Worm (Caenorhabditis elegans) whole organism, L3 larva: Measurements from ENCODE around the gene T01H3.5.
A peak's percentile ranks its signal among the peaks of the same experiment; 100 is the strongest.

Experiments
- R02D3.7 ChIP-seq: fragments of 150-350 bp; optimal IDR thresholded peaks from 2 replicates; lab custom pipeline; 2014; ENCODE audit warnings: missing biosample characterization, missing genetic modification characterization
- ama-1 ChIP-seq: fragments of 150-350 bp; optimal IDR thresholded peaks from 2 replicates; lab custom pipeline; 2018
- ceh-16 ChIP-seq: sonication (generic microtip); optimal IDR thresholded peaks from 2 replicates; lab custom pipeline; 2017; ENCODE audit warnings: missing biosample characterization, missing genetic modification characterization
- ceh-82 ChIP-seq: fragments of 150-350 bp; optimal IDR thresholded peaks from 2 replicates; lab custom pipeline; 2014; ENCODE audit warnings: missing biosample characterization, missing genetic modification characterization
- daf-12 ChIP-seq: fragments of 150-350 bp; optimal IDR thresholded peaks from 2 replicates; lab custom pipeline; 2014; ENCODE audit warnings: missing biosample characterization, missing genetic modification reagents, missing genetic modification characterization
- egl-27 ChIP-seq: sonication (generic microtip); optimal IDR thresholded peaks from 4 replicates; lab custom pipeline; 2017; ENCODE audit warnings: missing biosample characterization, missing genetic modification reagents, missing genetic modification characterization
- egl-5 ChIP-seq: fragments of 150-350 bp; optimal IDR thresholded peaks from 2 replicates; lab custom pipeline; 2017; ENCODE audit warnings: missing biosample characterization, missing genetic modification reagents, missing genetic modification characterization, inconsistent platforms
- elt-2 ChIP-seq: sonication (generic microtip); optimal IDR thresholded peaks from 2 replicates; lab custom pipeline; 2016; ENCODE audit warnings: missing genetic modification reagents, mild to moderate bottlenecking, missing genetic modification characterization, missing compliant biosample characterization
- elt-3 ChIP-seq, 3 experiments: fragments of 150-350 bp in 1 of 3; sonication (generic microtip) in 2 of 3; optimal IDR thresholded peaks; 2 replicates in 2 of 3; 4 replicates in 1 of 3; lab custom pipeline; 2014 to 2017; ENCODE audit warnings: missing biosample characterization in 3 of 3, missing genetic modification characterization in 3 of 3
- eor-1 ChIP-seq, 2 experiments: fragments of 150-350 bp; optimal IDR thresholded peaks; 2 replicates each; lab custom pipeline; 2014 to 2018; ENCODE audit warnings: missing biosample characterization in 2 of 2, missing genetic modification characterization in 2 of 2
- fkh-2 ChIP-seq: fragments of 150-350 bp; optimal IDR thresholded peaks from 2 replicates; lab custom pipeline; 2014; ENCODE audit warnings: missing biosample characterization, missing genetic modification reagents, missing genetic modification characterization
- fos-1 ChIP-seq: fragments of 150-350 bp; optimal IDR thresholded peaks from 2 replicates; lab custom pipeline; 2014; ENCODE audit warnings: missing biosample characterization, missing genetic modification characterization
- hmg-11 ChIP-seq: sonication (generic microtip); optimal IDR thresholded peaks from 2 replicates; lab custom pipeline; 2016; ENCODE audit warnings: missing genetic modification characterization, missing compliant biosample characterization
- lin-15B ChIP-seq: fragments of 150-350 bp; optimal IDR thresholded peaks from 2 replicates; lab custom pipeline; 2014; ENCODE audit warnings: missing biosample characterization, missing genetic modification characterization
- lin-39 ChIP-seq: fragments of 150-350 bp; optimal IDR thresholded peaks from 2 replicates; lab custom pipeline; 2018; ENCODE audit warnings: missing biosample characterization, missing genetic modification reagents, missing genetic modification characterization
- mdl-1 ChIP-seq: fragments of 150-350 bp; optimal IDR thresholded peaks from 2 replicates; lab custom pipeline; 2014; ENCODE audit warnings: missing biosample characterization, missing genetic modification characterization
- nfya-1 ChIP-seq: sonication (generic microtip); optimal IDR thresholded peaks from 2 replicates; lab custom pipeline; 2017; ENCODE audit warnings: missing genetic modification characterization, mild to moderate bottlenecking, missing compliant biosample characterization, antibody characterized with exemption, moderate library complexity; ENCODE audit not compliant: insufficient read depth
- nhr-11 ChIP-seq: fragments of 150-350 bp; optimal IDR thresholded peaks from 2 replicates; lab custom pipeline; 2014; ENCODE audit warnings: missing biosample characterization, missing genetic modification characterization
- nhr-28 ChIP-seq: fragments of 150-350 bp; optimal IDR thresholded peaks from 2 replicates; lab custom pipeline; 2014; ENCODE audit warnings: missing biosample characterization, missing genetic modification characterization
- nhr-43 ChIP-seq: sonication (generic microtip); optimal IDR thresholded peaks from 2 replicates; lab custom pipeline; 2016; ENCODE audit warnings: mild to moderate bottlenecking, missing genetic modification characterization, missing compliant biosample characterization; ENCODE audit not compliant: poor library complexity, severe bottlenecking
- nhr-67 ChIP-seq: fragments of 150-350 bp; optimal IDR thresholded peaks from 2 replicates; lab custom pipeline; 2014; ENCODE audit warnings: missing biosample characterization, missing genetic modification characterization
- nhr-76 ChIP-seq: fragments of 150-350 bp; sonication (generic microtip); optimal IDR thresholded peaks from 5 replicates; lab custom pipeline; 2014; ENCODE audit warnings: missing biosample characterization, missing genetic modification characterization
- pha-4 ChIP-seq: fragments of 150-350 bp; optimal IDR thresholded peaks from 2 replicates; lab custom pipeline; 2014; ENCODE audit warnings: missing biosample characterization, missing genetic modification reagents, missing genetic modification characterization
- skn-1 ChIP-seq: fragments of 150-350 bp; optimal IDR thresholded peaks from 2 replicates; lab custom pipeline; 2014; ENCODE audit warnings: missing biosample characterization, missing genetic modification characterization
- snpc-4 ChIP-seq: fragments of 150-350 bp; optimal IDR thresholded peaks from 2 replicates; lab custom pipeline; 2014; ENCODE audit warnings: missing biosample characterization, missing genetic modification characterization
- unc-62 ChIP-seq: fragments of 150-350 bp; sonication (generic microtip); optimal IDR thresholded peaks from 4 replicates; lab custom pipeline; 2014; ENCODE audit warnings: missing biosample characterization, missing genetic modification reagents, missing genetic modification characterization
- zag-1 ChIP-seq: fragments of 150-350 bp; optimal IDR thresholded peaks from 2 replicates; lab custom pipeline; 2014; ENCODE audit warnings: missing biosample characterization, missing genetic modification characterization
- ztf-11 ChIP-seq: fragments of 150-350 bp; optimal IDR thresholded peaks from 2 replicates; lab custom pipeline; 2014; ENCODE audit warnings: missing biosample characterization, missing genetic modification characterization
- ztf-4 ChIP-seq: fragments of 150-350 bp; optimal IDR thresholded peaks from 2 replicates; lab custom pipeline; 2014; ENCODE audit warnings: missing biosample characterization, missing genetic modification characterization

Gene T01H3.5

DNA sequence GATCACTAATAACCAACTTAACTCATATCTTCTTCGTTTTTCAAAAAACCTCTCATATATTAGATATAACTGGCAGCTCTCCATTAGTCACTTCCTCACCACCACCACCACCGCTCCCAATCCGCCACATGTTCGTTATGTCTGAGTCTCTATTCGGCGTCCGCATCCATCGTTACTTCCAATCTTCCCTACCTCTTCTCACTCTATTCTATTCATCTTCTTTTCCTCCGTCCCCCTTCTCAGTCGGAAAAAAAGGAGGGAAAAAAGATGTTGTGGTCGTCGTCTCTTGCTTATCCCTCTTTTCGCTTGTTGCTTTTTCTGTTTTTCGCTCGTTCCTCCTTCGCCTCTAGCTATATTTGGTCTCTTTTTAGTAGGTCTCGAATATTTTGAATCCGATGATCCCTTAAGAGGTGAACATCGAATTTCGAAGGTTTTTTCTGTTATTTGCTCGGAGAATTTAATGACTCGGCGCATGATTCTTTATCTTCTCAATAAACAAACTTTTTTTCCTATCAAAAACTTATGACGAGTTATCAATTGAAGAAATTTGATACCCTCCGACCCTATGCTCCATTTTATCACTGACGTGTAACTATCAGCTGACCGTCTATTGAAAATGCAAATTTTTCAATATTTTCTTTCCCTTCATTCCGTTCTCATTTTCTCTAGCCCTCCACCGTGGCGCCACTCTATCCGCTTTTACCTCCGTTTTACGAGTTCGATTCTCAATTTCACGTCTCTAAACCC lies 12.6 kb downstream of the T01H3.5 start (continued):
- TF ChIP-seq nfya-1 (tag; lab: Kevin White, UChicago) (peak; percentile 76), hmg-11 (tag; lab: Kevin White, UChicago) (peak; percentile 44), egl-27 (tag; lab: Kevin White, UChicago) (no peak), nhr-76 (tag; lab: Kevin White, UChicago) (no peak), elt-2 (tag; lab: Kevin White, UChicago) (peak; percentile 90), fos-1 (tag; lab: Kevin White, UChicago) (no peak)

DNA sequence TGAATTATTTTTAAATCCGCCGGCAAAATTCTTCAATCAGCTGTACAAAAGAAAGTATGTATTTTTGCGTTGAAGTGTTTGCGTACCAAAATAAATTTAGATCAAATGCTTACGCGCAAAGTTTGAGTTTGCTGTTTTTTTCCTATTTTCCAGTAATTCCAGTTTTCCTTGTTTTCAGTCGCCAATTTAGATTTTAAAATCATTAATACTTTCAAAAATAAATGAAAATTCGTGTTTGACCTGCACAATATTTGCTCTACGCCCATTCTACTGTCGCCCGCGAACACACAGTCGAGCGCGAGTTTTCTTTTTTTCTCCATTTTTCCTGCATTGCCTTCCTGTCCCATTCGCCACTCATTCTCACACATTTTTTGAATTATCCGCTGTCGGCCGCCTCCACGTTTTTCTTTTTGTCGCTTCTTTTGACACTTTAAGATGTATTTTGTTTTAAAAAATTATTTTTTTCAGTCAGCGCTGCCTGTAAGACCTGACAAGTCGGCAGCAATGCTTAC lies 13.4 kb downstream of the T01H3.5 start, which contains the start of gene ptc-1:
TSS of gene ptc-1 (plus strand) at position 462 of the 512 bp plus-strand sequence.
- TF ChIP-seq nhr-67 (tag; lab: Kevin White, UChicago): no peak
- no peak for TF ChIP-seq ztf-11 (tag; lab: Kevin White, UChicago)
- TF ChIP-seq R02D3.7 (tag; lab: Kevin White, UChicago): no peak
- peak; percentile 41 for TF ChIP-seq pha-4 (tag; lab: Kevin White, UChicago)

DNA sequence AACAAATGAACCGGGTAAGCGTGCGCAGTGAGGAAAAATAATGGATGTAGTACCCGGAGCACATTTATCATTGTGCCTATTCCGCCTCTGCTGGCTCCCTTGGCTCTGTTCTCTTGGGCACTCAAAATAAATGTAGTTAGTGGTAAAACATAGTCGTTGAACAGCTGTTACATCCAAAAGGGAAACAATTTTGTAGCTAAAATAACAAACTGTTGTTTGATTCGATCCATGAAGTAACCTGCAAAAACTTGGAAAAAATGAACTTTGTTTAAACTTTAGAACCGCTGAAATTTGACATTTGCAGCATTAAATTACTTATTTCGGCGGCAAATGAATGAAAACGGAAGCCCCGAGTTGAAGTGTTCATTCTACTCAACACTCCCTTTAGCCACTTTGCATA lies 14.2 kb downstream of the T01H3.5 start:
- TF ChIP-seq zag-1 (tag; lab: Kevin White, UChicago) (no peak), lin-39 (tag; lab: Kevin White, UChicago) (peak; percentile 73)
- TF ChIP-seq, all 47 proteins: peak for 1

DNA sequence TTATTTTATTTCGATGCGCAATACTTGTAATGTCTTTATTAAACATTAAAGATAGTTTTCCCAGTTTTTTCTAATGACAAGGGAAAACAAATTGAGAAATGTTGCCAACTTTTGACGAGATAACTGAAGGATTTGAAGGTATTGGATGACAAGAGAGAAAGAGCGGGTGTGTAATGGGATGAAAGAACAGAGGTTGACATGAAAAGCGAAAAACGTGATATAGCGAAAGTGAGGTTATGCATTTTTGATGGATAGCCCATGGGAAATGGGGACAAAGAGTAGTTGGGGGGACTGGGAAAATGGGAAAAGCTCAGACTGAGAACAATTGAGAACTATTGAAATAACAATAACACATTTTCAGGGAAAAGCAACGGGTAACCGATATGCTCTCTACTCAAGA lies 15.8 kb downstream of the T01H3.5 start:
- no peak for TF ChIP-seq lin-15B
- no peak for TF ChIP-seq unc-62
- TF ChIP-seq ceh-16: no peak
- no peak for TF ChIP-seq fkh-2
- no peak for TF ChIP-seq eor-1 (tag; optimal IDR thresholded peaks at IDR 0.05; lab: Kevin White, UChicago)
- peak; percentile 19 for TF ChIP-seq nfya-1 (tag; lab: Kevin White, UChicago)
- no peak for TF ChIP-seq egl-5 (tag; lab: Kevin White, UChicago)
- TF ChIP-seq nhr-28 (tag; lab: Kevin White, UChicago): no peak
- TF ChIP-seq lin-39 (tag; lab: Kevin White, UChicago): peak; percentile 66

DNA sequence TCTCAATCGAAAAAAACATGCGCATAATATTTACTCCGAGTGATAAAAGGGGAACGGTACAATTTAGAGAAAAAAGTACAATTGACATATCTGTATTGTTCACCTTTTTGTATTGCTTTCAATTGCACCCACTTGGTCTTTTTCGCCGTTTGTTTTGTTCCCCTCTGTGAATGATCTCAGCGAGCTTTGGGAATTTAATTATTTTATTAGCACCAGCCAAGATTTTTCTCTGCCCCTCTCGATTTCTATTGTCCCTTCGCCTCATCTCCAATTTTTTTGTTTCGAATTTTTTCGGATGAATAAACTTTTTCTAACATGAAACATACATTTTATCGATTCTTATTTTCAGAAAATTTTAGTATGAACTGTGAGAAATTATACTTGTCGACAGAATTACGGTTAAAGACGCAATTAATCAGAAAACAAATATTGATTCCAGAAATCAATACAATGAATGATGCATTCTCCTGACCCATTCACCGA lies 20.8 kb downstream of the T01H3.5 start, which contains the start of gene rev-1:
TSS of gene rev-1 (plus strand) at position 433 of the 483 bp plus-strand sequence.
- TF ChIP-seq nhr-76 (tag; lab: Kevin White, UChicago): no peak
- TF ChIP-seq egl-27 (tag; lab: Kevin White, UChicago): no peak
- TF ChIP-seq mdl-1: no peak
- no peak for TF ChIP-seq egl-5 (tag; lab: Kevin White, UChicago)
- TF ChIP-seq nhr-11 (tag; lab: Kevin White, UChicago): no peak
- TF ChIP-seq nfya-1 (tag; lab: Kevin White, UChicago): no peak
- TF ChIP-seq unc-62: no peak
- no peak for TF ChIP-seq R02D3.7 (tag; lab: Kevin White, UChicago)
- TF ChIP-seq snpc-4: no peak
- no peak for TF ChIP-seq skn-1 (tag; lab: Kevin White, UChicago)
- no peak for TF ChIP-seq hmg-11 (tag; lab: Kevin White, UChicago)
- TF ChIP-seq ztf-11 (tag; lab: Kevin White, UChicago): no peak
- no peak for TF ChIP-seq ceh-82 (tag; lab: Kevin White, UChicago)
- TF ChIP-seq elt-3 (tag; optimal IDR thresholded peaks at IDR 0.05; lab: Kevin White, UChicago): no peak
- TF ChIP-seq ztf-4 (tag; lab: Kevin White, UChicago): no peak
- no peak for TF ChIP-seq nhr-43 (tag; lab: Kevin White, UChicago)

- TF ChIP-seq ama-1 (lab: Kevin White, UChicago) (no peak), daf-12 (tag; lab: Kevin White, UChicago) (no peak)
Measured at ce11 chrII:7900762-7901161, 21.3 kb downstream of the T01H3.5 start.
